Fruit fly (Drosophila melanogaster): ENCODE results near the gene Bin1.

- TF ChIP-seq CG7368 (GFP tag; optimal IDR thresholded peaks at IDR 0.05) (no peak), Met (GFP tag; optimal IDR thresholded peaks at IDR 0.05) (no peak), CG11294 (GFP tag; IDR thresholded peaks at IDR 0.05) (no peak), CG16779 (tag; optimal IDR thresholded peaks at IDR 0.05) (no peak), CG4318 (GFP tag; optimal IDR thresholded peaks at IDR 0.05) (no peak), dsx (GFP tag; optimal IDR thresholded peaks at IDR 0.05; ENCODE audit: poor library complexity, severe bottlenecking) (no peak), lz (GFP tag; optimal IDR thresholded peaks at IDR 0.05) (no peak), dac (GFP tag; optimal IDR thresholded peaks at IDR 0.05) (no peak), pdm3 (GFP tag; optimal IDR thresholded peaks at IDR 0.05) (no peak), CG6854 (GFP tag; optimal IDR thresholded peaks at IDR 0.05) (no peak), Sox15 (GFP tag; optimal IDR thresholded peaks at IDR 0.05) (no peak), Sox14 (GFP tag; optimal IDR thresholded peaks at IDR 0.05) (no peak), CG8319 (GFP tag; optimal IDR thresholded peaks at IDR 0.05) (no peak), CG6163 (GFP tag; IDR thresholded peaks at IDR 0.05) (no peak)
These were observed 33.3 kb downstream of the Bin1 start for dm6 chr3R:16156032-16156431.

Data from whole organism, prepupa.